Fruit fly (Drosophila melanogaster) whole organism, embryonic: ENCODE data around the gene Pgcl.

Experiments used
- B-H1 ChIP-seq: fragments of 200-800 bp; sonication (Bioruptor generic); IDR thresholded peaks from 3 replicates; pipeline ENCODE4 v1.3.6; 2022; ENCODE audit warnings: missing biosample characterization, missing genetic modification characterization
- CG10274 ChIP-seq: fragments of 200-800 bp; sonication (Bioruptor generic); optimal IDR thresholded peaks from 3 replicates; lab custom pipeline; 2017; ENCODE audit warnings: missing biosample characterization, mild to moderate bottlenecking, missing genetic modification characterization
- CG10959 ChIP-seq: fragments of 200-800 bp; sonication (Bioruptor generic); IDR thresholded peaks from 2 replicates; pipeline ENCODE4 v1.3.6; 2022; ENCODE audit warnings: missing biosample characterization, missing genetic modification characterization
- CG12104 ChIP-seq: fragments of 200-800 bp; sonication (Bioruptor generic); optimal IDR thresholded peaks from 3 replicates; lab custom pipeline; 2016; ENCODE audit warnings: missing biosample characterization, missing genetic modification characterization
- CG1233 ChIP-seq: fragments of 200-800 bp; sonication (Bioruptor generic); optimal IDR thresholded peaks from 4 replicates; lab custom pipeline; 2018; ENCODE audit warnings: missing biosample characterization, mild to moderate bottlenecking, missing genetic modification characterization
- CG12659 ChIP-seq: fragments of 200-800 bp; sonication (Bioruptor generic); optimal IDR thresholded peaks from 3 replicates; lab custom pipeline; 2017; ENCODE audit warnings: mild to moderate bottlenecking, missing biosample characterization, missing genetic modification reagents, missing genetic modification characterization
- CG12769 ChIP-seq: fragments of 200-800 bp; sonication (Bioruptor generic); optimal IDR thresholded peaks from 2 replicates; lab custom pipeline; 2019; ENCODE audit warnings: missing biosample characterization, mild to moderate bottlenecking, missing genetic modification characterization, moderate library complexity
- CG13287 ChIP-seq: fragments of 200-800 bp; sonication (Bioruptor generic); IDR thresholded peaks from 2 replicates; pipeline ENCODE4 v1.3.6; 2022; ENCODE audit warnings: missing biosample characterization, missing genetic modification characterization; ENCODE audit not compliant: partially characterized antibody
- CG13775 ChIP-seq: fragments of 200-800 bp; sonication (Bioruptor generic); optimal IDR thresholded peaks from 3 replicates; lab custom pipeline; 2017; ENCODE audit warnings: missing biosample characterization, mild to moderate bottlenecking, missing genetic modification characterization
- CG15514 ChIP-seq: fragments of 200-800 bp; sonication (Bioruptor generic); optimal IDR thresholded peaks from 3 replicates; lab custom pipeline; 2017; ENCODE audit warnings: missing biosample characterization, missing genetic modification characterization, mild to moderate bottlenecking, moderate library complexity, missing genetic modification reagents
- CG17568 ChIP-seq: fragments of 200-800 bp; sonication (Bioruptor generic); optimal IDR thresholded peaks from 2 replicates; lab custom pipeline; 2018; ENCODE audit warnings: missing biosample characterization, mild to moderate bottlenecking, missing genetic modification characterization, moderate library complexity
- CG1792 ChIP-seq: fragments of 200-800 bp; sonication (Bioruptor generic); optimal IDR thresholded peaks from 2 replicates; lab custom pipeline; 2016; ENCODE audit warnings: missing biosample characterization, missing genetic modification characterization
- CG2129 ChIP-seq: fragments of 200-800 bp; sonication (Bioruptor generic); IDR thresholded peaks from 2 replicates; pipeline ENCODE4 v1.3.6; 2022; ENCODE audit warnings: missing biosample characterization, missing genetic modification characterization; ENCODE audit not compliant: partially characterized antibody
- CG2712 ChIP-seq: fragments of 200-800 bp; optimal IDR thresholded peaks from 3 replicates; lab custom pipeline; 2019; ENCODE audit warnings: missing biosample characterization, mild to moderate bottlenecking, missing genetic modification characterization, moderate library complexity
- CG2875 ChIP-seq: fragments of 200-800 bp; sonication (Bioruptor generic); optimal IDR thresholded peaks from 2 replicates; lab custom pipeline; 2017; ENCODE audit warnings: missing biosample characterization, mild to moderate bottlenecking, missing genetic modification characterization, missing genetic modification reagents
- CG3407 ChIP-seq: fragments of 200-800 bp; sonication (Bioruptor generic); optimal IDR thresholded peaks from 2 replicates; lab custom pipeline; 2018; ENCODE audit warnings: missing biosample characterization, mild to moderate bottlenecking, missing genetic modification characterization
- CG43689 ChIP-seq: fragments of 200-800 bp; sonication (Bioruptor generic); IDR thresholded peaks from 2 replicates; pipeline ENCODE4 v1.3.6; 2022; ENCODE audit warnings: missing biosample characterization, missing genetic modification characterization
- CG6813 ChIP-seq: fragments of 200-800 bp; sonication (Bioruptor generic); optimal IDR thresholded peaks from 2 replicates; lab custom pipeline; 2017; ENCODE audit warnings: missing biosample characterization, missing genetic modification characterization, mild to moderate bottlenecking, moderate library complexity, missing genetic modification reagents
- CG7963 ChIP-seq: fragments of 200-800 bp; sonication (Bioruptor generic); IDR thresholded peaks from 3 replicates; pipeline ENCODE4 v1.3.6; 2022; ENCODE audit warnings: missing biosample characterization, missing genetic modification characterization; ENCODE audit not compliant: partially characterized antibody
- CG8359 ChIP-seq: fragments of 200-800 bp; sonication (Bioruptor generic); optimal IDR thresholded peaks from 2 replicates; lab custom pipeline; 2017; ENCODE audit warnings: missing biosample characterization, mild to moderate bottlenecking, missing genetic modification characterization, borderline replicate concordance
- CG9932 ChIP-seq: fragments of 200-800 bp; sonication (Bioruptor generic); IDR thresholded peaks from 2 replicates; pipeline ENCODE4 v1.3.6; 2022; ENCODE audit warnings: missing biosample characterization, missing genetic modification characterization
- D19A ChIP-seq: fragments of 200-800 bp; optimal IDR thresholded peaks from 3 replicates; lab custom pipeline; 2019; ENCODE audit warnings: missing biosample characterization, mild to moderate bottlenecking, missing genetic modification characterization, moderate library complexity
- Dad ChIP-seq: fragments of 200-800 bp; sonication (Bioruptor generic); optimal IDR thresholded peaks from 3 replicates; lab custom pipeline; 2016; ENCODE audit warnings: missing biosample characterization, missing genetic modification characterization
- Dek ChIP-seq: fragments of 200-800 bp; sonication (Bioruptor generic); optimal IDR thresholded peaks from 3 replicates; lab custom pipeline; 2019; ENCODE audit warnings: missing biosample characterization, mild to moderate bottlenecking, missing genetic modification characterization, moderate library complexity
- Dll ChIP-seq: fragments of 200-800 bp; sonication (Bioruptor generic); IDR thresholded peaks from 4 replicates; pipeline ENCODE4 v1.3.6; 2022; ENCODE audit warnings: missing biosample characterization, missing genetic modification characterization; ENCODE audit not compliant: partially characterized antibody
- Fer3 ChIP-seq: fragments of 200-800 bp; sonication (Bioruptor generic); optimal IDR thresholded peaks from 2 replicates; lab custom pipeline; 2018; ENCODE audit warnings: missing biosample characterization, mild to moderate bottlenecking, missing genetic modification characterization, moderate library complexity
- HLH54F ChIP-seq: fragments of 200-800 bp; sonication (Bioruptor generic); optimal IDR thresholded peaks from 3 replicates; lab custom pipeline; 2016; ENCODE audit warnings: missing biosample characterization, missing genetic modification characterization
- Max ChIP-seq: fragments of 200-800 bp; sonication (Bioruptor generic); optimal IDR thresholded peaks from 2 replicates; lab custom pipeline; 2016; ENCODE audit warnings: missing biosample characterization, mild to moderate bottlenecking, missing genetic modification characterization
- NFAT ChIP-seq: fragments of 200-800 bp; sonication (Bioruptor generic); IDR thresholded peaks from 2 replicates; pipeline ENCODE4 v1.3.6; 2022; ENCODE audit warnings: missing biosample characterization, missing genetic modification characterization
- Opbp ChIP-seq: fragments of 200-800 bp; sonication (Bioruptor generic); IDR thresholded peaks from 3 replicates; pipeline ENCODE4 v1.3.6; 2022; ENCODE audit warnings: missing biosample characterization, missing genetic modification characterization; ENCODE audit not compliant: partially characterized antibody
- Xbp1 ChIP-seq: fragments of 200-800 bp; sonication (Bioruptor generic); optimal IDR thresholded peaks from 3 replicates; lab custom pipeline; 2016; ENCODE audit warnings: missing biosample characterization, mild to moderate bottlenecking, missing genetic modification characterization
- Xrp1 ChIP-seq: fragments of 200-800 bp; sonication (Bioruptor generic); IDR thresholded peaks from 2 replicates; pipeline ENCODE4 v1.3.6; 2022; ENCODE audit warnings: missing biosample characterization, missing genetic modification characterization
- bbx ChIP-seq: fragments of 200-800 bp; sonication (Bioruptor generic); IDR thresholded peaks from 2 replicates; pipeline ENCODE4 v1.3.6; 2022; ENCODE audit warnings: missing biosample characterization, missing genetic modification characterization; ENCODE audit not compliant: partially characterized antibody
- chinmo ChIP-seq: fragments of 200-800 bp; sonication (Bioruptor generic); IDR thresholded peaks from 4 replicates; pipeline ENCODE4 v1.3.6; 2022; ENCODE audit warnings: missing biosample characterization, missing genetic modification characterization; ENCODE audit not compliant: partially characterized antibody
- corto ChIP-seq: fragments of 200-800 bp; sonication (Bioruptor generic); optimal IDR thresholded peaks from 2 replicates; lab custom pipeline; 2016; ENCODE audit warnings: missing biosample characterization, mild to moderate bottlenecking, missing genetic modification characterization, moderate library complexity
- crc ChIP-seq: fragments of 200-800 bp; sonication (Bioruptor generic); optimal IDR thresholded peaks from 2 replicates; lab custom pipeline; 2016; ENCODE audit warnings: missing biosample characterization, missing genetic modification characterization
- danr ChIP-seq: fragments of 200-800 bp; sonication (Bioruptor generic); IDR thresholded peaks from 2 replicates; pipeline ENCODE4 v1.3.6; 2022; ENCODE audit warnings: missing biosample characterization, missing genetic modification characterization
- dpn ChIP-seq, 2 experiments: fragments of 200-800 bp; sonication (Bioruptor generic); optimal IDR thresholded peaks; 3 replicates each; lab custom pipeline; 2016; ENCODE audit warnings: missing biosample characterization in 2 of 2, missing genetic modification characterization in 2 of 2
- fd96Cb ChIP-seq: fragments of 200-800 bp; sonication (Bioruptor generic); optimal IDR thresholded peaks from 2 replicates; lab custom pipeline; 2018; ENCODE audit warnings: missing biosample characterization, mild to moderate bottlenecking, missing genetic modification characterization, moderate library complexity
- ham ChIP-seq: fragments of 200-800 bp; sonication (Bioruptor generic); IDR thresholded peaks from 2 replicates; pipeline ENCODE4 v1.3.6; 2022; ENCODE audit warnings: missing biosample characterization, missing genetic modification characterization
- ind ChIP-seq: fragments of 200-800 bp; sonication (Bioruptor generic); optimal IDR thresholded peaks from 3 replicates; lab custom pipeline; 2016; ENCODE audit warnings: missing biosample characterization, missing genetic modification characterization
- klu ChIP-seq: fragments of 200-800 bp; sonication (Bioruptor generic); IDR thresholded peaks from 2 replicates; pipeline ENCODE4 v1.3.6; 2022; ENCODE audit warnings: missing biosample characterization, missing genetic modification characterization
- maf-S ChIP-seq: fragments of 200-800 bp; sonication (Bioruptor generic); optimal IDR thresholded peaks from 2 replicates; lab custom pipeline; 2016; ENCODE audit warnings: missing biosample characterization, missing genetic modification characterization
- pfk ChIP-seq: fragments of 200-800 bp; sonication (Bioruptor generic); optimal IDR thresholded peaks from 2 replicates; lab custom pipeline; 2018; ENCODE audit warnings: missing biosample characterization, mild to moderate bottlenecking, missing genetic modification characterization, moderate library complexity
- row ChIP-seq: fragments of 200-800 bp; sonication (Bioruptor generic); IDR thresholded peaks from 3 replicates; pipeline ENCODE4 v1.3.6; 2022; ENCODE audit warnings: missing biosample characterization, missing genetic modification characterization
- tx ChIP-seq: fragments of 200-800 bp; sonication (Bioruptor generic); optimal IDR thresholded peaks from 2 replicates; lab custom pipeline; 2016; ENCODE audit warnings: missing biosample characterization, missing genetic modification characterization
- yki ChIP-seq: fragments of >200 bp; optimal IDR thresholded peaks from 3 replicates; lab custom pipeline; 2018
- zen2 ChIP-seq: fragments of 200-800 bp; sonication (Bioruptor generic); IDR thresholded peaks from 3 replicates; pipeline ENCODE4 v1.3.6; 2022; ENCODE audit warnings: missing biosample characterization, missing genetic modification characterization; ENCODE audit not compliant: partially characterized antibody

Pgcl gene

DNA sequence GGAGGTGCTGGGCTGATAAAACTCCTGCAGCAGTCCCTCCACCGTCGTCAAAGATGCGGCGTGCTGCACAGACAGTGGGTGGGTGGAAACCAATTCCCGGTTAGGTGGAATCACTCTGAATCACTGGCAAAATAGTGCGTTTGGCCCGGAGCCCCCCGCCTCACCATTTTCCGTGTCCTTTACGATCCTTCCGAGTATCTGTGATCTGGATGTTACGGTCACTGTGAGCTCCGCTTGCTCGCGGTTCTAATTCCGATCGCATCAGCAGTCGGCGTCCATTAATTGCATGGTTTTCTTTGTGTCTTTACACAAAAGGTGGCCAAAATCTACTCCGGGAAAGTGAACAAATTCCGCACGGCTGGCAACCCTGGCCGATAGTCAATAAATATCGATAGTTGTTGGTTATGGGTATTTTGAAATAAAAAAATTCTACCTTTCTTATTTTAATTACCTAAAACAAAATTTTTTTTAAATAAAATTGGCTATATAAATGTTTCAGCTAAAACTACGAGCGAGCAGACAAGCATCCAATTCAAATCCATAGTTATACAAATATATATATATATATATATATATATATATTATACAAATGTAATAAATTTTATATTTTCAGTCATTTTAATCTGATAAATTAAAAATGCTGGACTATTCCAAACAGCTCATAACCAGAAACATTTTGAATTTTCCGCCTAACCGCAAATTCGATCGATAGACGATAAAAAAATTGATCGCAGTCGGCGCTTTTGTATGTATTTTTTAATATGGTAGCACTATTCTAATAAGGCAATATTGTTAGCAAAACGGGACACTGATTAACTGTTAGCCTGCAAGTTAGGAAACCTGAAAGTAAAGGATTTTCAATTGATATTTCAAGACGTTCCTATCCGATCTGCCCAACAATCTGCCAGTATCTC is 39.2 kb upstream of the Pgcl start, which contains the start of the genes ebo and CG13373 (continued):
- TF ChIP-seq crc (GFP tag; lab: Kevin White, UChicago) (no peak), row (GFP tag; lab: Robert Waterston, UW) (peak; percentile 65), pfk (GFP tag; lab: Kevin White, UChicago) (no peak), dpn (GFP tag; optimal IDR thresholded peaks at IDR 0.05; lab: Kevin White, UChicago) (peak; percentile 4 to 6), CG43689 (no peak), CG10959 (GFP tag; lab: Robert Waterston, UW) (no peak), NFAT (GFP tag; lab: Robert Waterston, UW) (no peak), chinmo (GFP tag; lab: Robert Waterston, UW) (0 out of 4 replicates have a peak, but pooled peaks have one; percentile 29), CG8359 (GFP tag; lab: Kevin White, UChicago) (no peak), CG13287 (GFP tag; lab: Robert Waterston, UW) (peak; percentile 70), tx (GFP tag; lab: Kevin White, UChicago) (no peak), CG2129 (GFP tag; lab: Robert Waterston, UW) (0 out of 2 replicates have a peak, but pooled peaks have one; percentile 18), CG12104 (GFP tag; lab: Kevin White, UChicago) (no peak), Opbp (GFP tag; lab: Robert Waterston, UW) (peak; percentile 63; the same call in 2 of the 3 replicates), CG12659 (GFP tag; lab: Kevin White, UChicago) (peak; percentile 3), ind (GFP tag; lab: Kevin White, UChicago) (no peak), yki (lab: Kevin White, UChicago) (no peak), Max (GFP tag; lab: Kevin White, UChicago) (no peak), corto (GFP tag; lab: Kevin White, UChicago) (no peak), CG2712 (tag; lab: Kevin White, UChicago) (no peak), CG1233 (GFP tag; lab: Kevin White, UChicago) (peak; percentile 0), Dek (tag; lab: Kevin White, UChicago) (peak; percentile 15), B-H1 (GFP tag; lab: Robert Waterston, UW) (no peak), CG7963 (no peak), fd96Cb (tag; lab: Kevin White, UChicago) (no peak), Dll (GFP tag; lab: Robert Waterston, UW) (peak; percentile 69; the same call in 3 of the 4 replicates), danr (GFP tag; lab: Robert Waterston, UW) (no peak), CG13775 (GFP tag; lab: Kevin White, UChicago) (peak; percentile 16), maf-S (GFP tag; lab: Kevin White, UChicago) (no peak), HLH54F (GFP tag; lab: Kevin White, UChicago) (no peak), Fer3 (no peak), Xrp1 (GFP tag; lab: Robert Waterston, UW) (peak; percentile 30; the same call in 1 of the 2 replicates), bbx (peak; percentile 56), CG3407 (no peak), CG2875 (GFP tag; lab: Kevin White, UChicago) (no peak), CG9932 (GFP tag; lab: Robert Waterston, UW) (peak; percentile 72), CG1792 (no peak), Dad (GFP tag; lab: Kevin White, UChicago) (no peak), ham (no peak), zen2 (GFP tag; lab: Robert Waterston, UW) (no peak; the same call in 2 of the 3 replicates), Xbp1 (GFP tag; lab: Kevin White, UChicago) (peak; percentile 51), CG10274 (GFP tag; lab: Kevin White, UChicago) (no peak), CG15514 (GFP tag; lab: Kevin White, UChicago) (no peak), CG17568 (GFP tag; lab: Kevin White, UChicago) (no peak), klu (GFP tag; lab: Robert Waterston, UW) (no peak), CG12769 (no peak), D19A (no peak), CG6813 (no peak)
